Worm (Caenorhabditis elegans) whole organism, young adult: ENCODE data around the gene C06E2.9.

ENCODE experiments used
- nfya-1 ChIP-seq: sonication (generic microtip); optimal IDR thresholded peaks from 2 replicates; lab custom pipeline; 2017; ENCODE audit warnings: antibody characterized with exemption, missing compliant biosample characterization, missing genetic modification characterization, borderline replicate concordance; ENCODE audit not compliant: insufficient read depth
- sea-2 ChIP-seq: fragments of 200-800 bp; sonication (Bioruptor generic); IDR thresholded peaks from 2 replicates; pipeline ENCODE4 v1.3.6; 2022; ENCODE audit warnings: missing genetic modification characterization, missing compliant biosample characterization
- unc-62 ChIP-seq: fragments of 150-350 bp; optimal IDR thresholded peaks from 2 replicates; lab custom pipeline; 2014; ENCODE audit warnings: missing biosample characterization, missing genetic modification reagents, missing genetic modification characterization
- zim-3 ChIP-seq: sonication (generic microtip); optimal IDR thresholded peaks from 2 replicates; lab custom pipeline; 2017; ENCODE audit warnings: mild to moderate bottlenecking, missing genetic modification characterization, moderate library complexity, missing compliant biosample characterization

DNA sequence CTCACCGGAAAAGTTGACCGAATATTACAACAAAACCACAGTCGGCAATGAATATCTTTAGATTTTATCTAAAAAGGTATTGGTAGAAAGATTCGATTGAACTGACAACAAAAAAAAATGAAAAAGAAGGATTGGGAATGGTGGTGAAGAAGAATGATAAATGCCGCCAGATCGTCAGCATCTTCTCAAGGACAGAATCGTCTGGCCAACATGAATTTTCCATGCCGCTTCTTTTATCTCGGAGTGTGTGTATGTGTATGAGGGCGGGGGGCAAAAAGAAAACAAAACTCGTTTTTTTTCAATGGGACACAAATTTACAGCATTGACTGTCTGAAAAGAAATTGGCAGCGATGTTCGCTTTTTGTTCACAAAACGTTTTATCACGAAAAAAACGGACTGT is 14.8 kb downstream of the C06E2.9 start:
- TF ChIP-seq unc-62 (GFP tag; lab: Kevin White, UChicago) = no peak
- TF ChIP-seq zim-3 (tag; lab: Kevin White, UChicago) = no peak
- TF ChIP-seq nfya-1 = no peak
- TF ChIP-seq sea-2 (GFP tag; lab: Robert Waterston, UW) = no peak
